Worm (Caenorhabditis elegans): Measurements from ENCODE around the gene B0228.8.

DNA sequence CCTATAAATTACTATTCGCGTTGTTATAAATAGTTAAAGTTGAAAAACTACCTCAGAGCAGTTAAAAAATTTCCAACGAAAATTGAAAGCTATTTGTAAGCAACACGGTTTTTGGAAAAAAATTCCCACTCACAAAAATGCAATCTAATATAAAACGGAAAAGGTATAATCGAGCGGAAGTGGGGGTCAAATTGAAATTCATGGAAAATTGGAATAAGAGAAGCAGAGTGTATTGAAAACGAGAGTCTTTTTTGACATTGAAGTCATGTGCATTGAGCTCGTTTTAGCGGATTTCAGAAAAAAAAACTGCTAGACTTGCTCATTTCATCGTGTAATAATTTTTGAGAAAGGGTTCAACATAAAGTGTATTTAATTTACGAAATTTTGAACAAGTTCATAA lies 8.9 kb upstream of the B0228.8 start:
- TF ChIP-seq ama-1 (optimal IDR thresholded peaks at IDR 0.05) (no peak), tra-4 (tag; optimal IDR thresholded peaks at IDR 0.05) (no peak), flt-1 (GFP tag; IDR thresholded peaks at IDR 0.05) (no peak), F13C5.2 (tag; optimal IDR thresholded peaks at IDR 0.05) (no peak), hmg-4 (GFP tag; optimal IDR thresholded peaks at IDR 0.05) (no peak)

Data from whole organism, early embryonic.